Worm (Caenorhabditis elegans) whole organism, L4 larva: ENCODE measurements around the gene haly-1.

Experiments used
- F10B5.3 ChIP-seq: sonication (generic microtip); optimal IDR thresholded peaks from 2 replicates; lab custom pipeline; 2016; ENCODE audit warnings: mild to moderate bottlenecking, missing genetic modification characterization, missing compliant biosample characterization
- F37D6.2 ChIP-seq: sonication (generic microtip); optimal IDR thresholded peaks from 2 replicates; lab custom pipeline; 2016; ENCODE audit warnings: mild to moderate bottlenecking, missing genetic modification characterization, missing compliant biosample characterization
- F44E2.7 ChIP-seq: fragments of 200-800 bp; sonication (Bioruptor generic); IDR thresholded peaks from 2 replicates; pipeline ENCODE4 v2.1.2; 2022; ENCODE audit warnings: missing genetic modification characterization, missing compliant biosample characterization
- F49E8.2 ChIP-seq: sonication (generic microtip); optimal IDR thresholded peaks from 2 replicates; lab custom pipeline; 2016; ENCODE audit warnings: missing compliant biosample characterization, mild to moderate bottlenecking, missing genetic modification characterization, borderline replicate concordance
- R02D3.7 ChIP-seq: fragments of 150-350 bp; sonication (generic microtip); optimal IDR thresholded peaks from 3 replicates; lab custom pipeline; 2014; ENCODE audit warnings: missing biosample characterization, missing genetic modification characterization
- T20F7.1 ChIP-seq: fragments of 200-800 bp; sonication (Bioruptor generic); optimal IDR thresholded peaks from 2 replicates; lab custom pipeline; 2018; ENCODE audit warnings: mild to moderate bottlenecking, missing genetic modification characterization, missing compliant biosample characterization
- T26A8.4 ChIP-seq: fragments of 200-800 bp; sonication (Bioruptor generic); IDR thresholded peaks from 2 replicates; pipeline ENCODE4 v1.3.6; 2022; ENCODE audit warnings: missing genetic modification characterization, missing compliant biosample characterization
- Y5F2A.4 ChIP-seq: fragments of 200-800 bp; sonication (Bioruptor generic); optimal IDR thresholded peaks from 2 replicates; lab custom pipeline; 2018; ENCODE audit warnings: mild to moderate bottlenecking, missing genetic modification characterization, missing compliant biosample characterization
- Y75B8A.6 ChIP-seq: fragments of 200-800 bp; sonication (Bioruptor generic); IDR thresholded peaks from 2 replicates; pipeline ENCODE4 v1.3.6; 2022; ENCODE audit warnings: missing genetic modification reagents, missing genetic modification characterization, missing compliant biosample characterization
- arid-1 ChIP-seq: fragments of 200-800 bp; sonication (Bioruptor generic); conservative IDR thresholded peaks from 2 replicates; pipeline ENCODE4 v1.3.6; 2022; ENCODE audit warnings: missing genetic modification reagents, missing genetic modification characterization, missing compliant biosample characterization
- attf-4 ChIP-seq: sonication (generic microtip); optimal IDR thresholded peaks from 3 replicates; lab custom pipeline; 2017; ENCODE audit warnings: missing biosample characterization, missing genetic modification characterization
- ceh-32 ChIP-seq: sonication (generic microtip); optimal IDR thresholded peaks from 2 replicates; lab custom pipeline; 2016; ENCODE audit warnings: mild to moderate bottlenecking, missing genetic modification characterization, missing compliant biosample characterization; ENCODE audit not compliant: poor library complexity
- ces-1 ChIP-seq: fragments of 150-350 bp; sonication (generic microtip); optimal IDR thresholded peaks from 4 replicates; lab custom pipeline; 2014; ENCODE audit warnings: missing biosample characterization, missing genetic modification reagents, missing genetic modification characterization
- daf-8 ChIP-seq: fragments of 200-800 bp; sonication (Bioruptor generic); IDR thresholded peaks from 2 replicates; pipeline ENCODE4 v1.3.6; 2022; ENCODE audit warnings: missing genetic modification characterization, missing compliant biosample characterization
- dmd-8 ChIP-seq: fragments of 200-800 bp; sonication (Bioruptor generic); IDR thresholded peaks from 2 replicates; pipeline ENCODE4 v1.3.6; 2022; ENCODE audit warnings: missing genetic modification characterization, missing compliant biosample characterization
- dpl-1 ChIP-seq: fragments of 150-350 bp; optimal IDR thresholded peaks from 2 replicates; lab custom pipeline; 2014; ENCODE audit warnings: missing biosample characterization, missing genetic modification reagents, missing genetic modification characterization
- duxl-1 ChIP-seq: sonication (generic microtip); optimal IDR thresholded peaks from 2 replicates; lab custom pipeline; 2016; ENCODE audit warnings: mild to moderate bottlenecking, missing genetic modification characterization, moderate library complexity, missing compliant biosample characterization; ENCODE audit not compliant: poor library complexity
- egl-43 ChIP-seq: fragments of 200-800 bp; sonication (Bioruptor generic); IDR thresholded peaks from 2 replicates; pipeline ENCODE4 v1.3.6; 2022; ENCODE audit warnings: missing genetic modification reagents, missing genetic modification characterization, missing compliant biosample characterization
- fos-1 ChIP-seq: fragments of 150-350 bp; optimal IDR thresholded peaks from 2 replicates; lab custom pipeline; 2014; ENCODE audit warnings: missing biosample characterization, missing genetic modification characterization
- hlh-11 ChIP-seq: fragments of 200-800 bp; sonication (Bioruptor generic); optimal IDR thresholded peaks from 2 replicates; lab custom pipeline; 2018; ENCODE audit warnings: mild to moderate bottlenecking, missing genetic modification characterization, missing compliant biosample characterization
- lim-7 ChIP-seq: fragments of 200-800 bp; sonication (Bioruptor generic); IDR thresholded peaks from 2 replicates; pipeline ENCODE4 v1.3.6; 2022; ENCODE audit warnings: missing genetic modification characterization, missing compliant biosample characterization
- lin-13 ChIP-seq: fragments of 150-350 bp; optimal IDR thresholded peaks from 2 replicates; lab custom pipeline; 2014; ENCODE audit warnings: missing biosample characterization, missing genetic modification reagents, missing genetic modification characterization
- lin-15B ChIP-seq: fragments of 150-350 bp; sonication (generic microtip); optimal IDR thresholded peaks from 3 replicates; lab custom pipeline; 2014; ENCODE audit warnings: missing biosample characterization, missing genetic modification characterization
- lin-38 ChIP-seq: fragments of 200-800 bp; sonication (Bioruptor generic); IDR thresholded peaks from 2 replicates; pipeline ENCODE4 v1.3.6; 2022; ENCODE audit warnings: missing genetic modification reagents, missing genetic modification characterization, missing compliant biosample characterization
- madf-5 ChIP-seq, 2 experiments: fragments of 200-800 bp; sonication (Bioruptor generic); IDR thresholded peaks; 2 replicates each; pipeline ENCODE4 v1.3.6; 2022; ENCODE audit warnings: missing compliant biosample characterization in 2 of 2, missing genetic modification characterization in 2 of 2
- mdl-1 ChIP-seq, 2 experiments: fragments of 150-350 bp in 1 of 2; sonication (generic microtip) in 1 of 2; optimal IDR thresholded peaks; 2 replicates each; lab custom pipeline; 2014 to 2017; ENCODE audit warnings: missing biosample characterization in 2 of 2, missing genetic modification characterization in 2 of 2
- mep-1 ChIP-seq: fragments of 150-350 bp; sonication (generic microtip); optimal IDR thresholded peaks from 3 replicates; lab custom pipeline; 2014; ENCODE audit warnings: missing biosample characterization, missing genetic modification characterization
- mes-2 ChIP-seq: sonication (generic microtip); optimal IDR thresholded peaks from 2 replicates; lab custom pipeline; 2016; ENCODE audit warnings: missing genotype, mild to moderate bottlenecking, missing genetic modification characterization, missing compliant biosample characterization; ENCODE audit not compliant: poor library complexity, severe bottlenecking
- mxl-2 ChIP-seq: fragments of 200-800 bp; sonication (Bioruptor generic); conservative IDR thresholded peaks from 2 replicates; pipeline ENCODE4 v1.3.6; 2022; ENCODE audit warnings: missing genetic modification reagents, missing genetic modification characterization, missing compliant biosample characterization
- nhr-10 ChIP-seq: fragments of 150-350 bp; optimal IDR thresholded peaks from 2 replicates; lab custom pipeline; 2014; ENCODE audit warnings: missing biosample characterization, missing genetic modification characterization
- nhr-102 ChIP-seq: sonication (generic microtip); optimal IDR thresholded peaks from 2 replicates; lab custom pipeline; 2016; ENCODE audit warnings: mild to moderate bottlenecking, missing genetic modification characterization, moderate library complexity, missing compliant biosample characterization
- nhr-11 ChIP-seq: fragments of 150-350 bp; optimal IDR thresholded peaks from 2 replicates; lab custom pipeline; 2014; ENCODE audit warnings: missing biosample characterization, missing genetic modification characterization
- nhr-25 ChIP-seq: sonication (generic microtip); optimal IDR thresholded peaks from 2 replicates; lab custom pipeline; 2017; ENCODE audit warnings: missing genetic modification characterization, mild to moderate bottlenecking, missing compliant biosample characterization, antibody characterized with exemption, moderate library complexity, borderline replicate concordance; ENCODE audit not compliant: insufficient read depth
- nhr-41 ChIP-seq: fragments of 200-800 bp; sonication (Bioruptor generic); IDR thresholded peaks from 2 replicates; pipeline ENCODE4 v1.3.6; 2022; ENCODE audit warnings: missing genetic modification reagents, missing genetic modification characterization, missing compliant biosample characterization
- nhr-76 ChIP-seq: fragments of 150-350 bp; optimal IDR thresholded peaks from 2 replicates; lab custom pipeline; 2014; ENCODE audit warnings: missing biosample characterization, missing genetic modification characterization
- nhr-77 ChIP-seq: fragments of 150-350 bp; optimal IDR thresholded peaks from 2 replicates; lab custom pipeline; 2014; ENCODE audit warnings: missing biosample characterization, missing genetic modification characterization
- php-3 ChIP-seq: fragments of 200-800 bp; sonication (Bioruptor generic); IDR thresholded peaks from 2 replicates; pipeline ENCODE4 v1.3.6; 2022; ENCODE audit warnings: missing genetic modification reagents, missing genetic modification characterization, missing compliant biosample characterization
- rbr-2 ChIP-seq: sonication (generic microtip); optimal IDR thresholded peaks from 2 replicates; lab custom pipeline; 2016; ENCODE audit warnings: missing genotype, missing genetic modification characterization, missing compliant biosample characterization
- set-16 ChIP-seq: fragments of 200-800 bp; sonication (Bioruptor generic); IDR thresholded peaks from 2 replicates; pipeline ENCODE4 v1.3.6; 2022; ENCODE audit warnings: missing genetic modification reagents, missing genetic modification characterization, missing compliant biosample characterization
- snpc-1.2 ChIP-seq: fragments of 200-800 bp; sonication (Bioruptor generic); IDR thresholded peaks from 2 replicates; pipeline ENCODE4 v1.3.6; 2022; ENCODE audit warnings: missing genetic modification reagents, missing genetic modification characterization, missing compliant biosample characterization
- snpc-4 ChIP-seq: fragments of 150-350 bp; optimal IDR thresholded peaks from 2 replicates; lab custom pipeline; 2014; ENCODE audit warnings: missing biosample characterization, missing genetic modification characterization
- unc-39 ChIP-seq: sonication (generic microtip); optimal IDR thresholded peaks from 2 replicates; lab custom pipeline; 2017; ENCODE audit warnings: missing biosample characterization, missing genetic modification characterization
- unc-62 ChIP-seq, 3 experiments: fragments of 150-350 bp in 1 of 3; sonication (generic microtip); optimal IDR thresholded peaks in 2 of 3; peaks in 1 of 3; 1 replicate in 1 of 3; 2 replicates in 2 of 3; lab custom pipeline; 2014 to 2017; ENCODE audit warnings: missing biosample characterization in 3 of 3, missing genetic modification characterization in 3 of 3, missing genetic modification reagents in 3 of 3, missing genotype in 1 of 3
- zfp-3 ChIP-seq: fragments of 200-800 bp; sonication (Bioruptor generic); conservative IDR thresholded peaks from 2 replicates; pipeline ENCODE4 v1.3.6; 2022; ENCODE audit warnings: missing genetic modification reagents, missing genetic modification characterization, missing compliant biosample characterization
- zip-2 ChIP-seq: fragments of 150-350 bp; optimal IDR thresholded peaks from 2 replicates; lab custom pipeline; 2014; ENCODE audit warnings: missing biosample characterization, missing genetic modification characterization
- ztf-11 ChIP-seq: fragments of 150-350 bp; optimal IDR thresholded peaks from 2 replicates; lab custom pipeline; 2014; ENCODE audit warnings: missing biosample characterization, missing genetic modification characterization

haly-1 gene

ce11 chrX:10900952-10901351 lies 4.6 kb upstream of the haly-1 start (continued):
- TF ChIP-seq mxl-2 (GFP tag; lab: Robert Waterston, UW) (no peak), lim-7 (no peak), nhr-77 (peak; percentile 49), nhr-76 (tag; lab: Kevin White, UChicago) (no peak), lin-15B (tag; lab: Kevin White, UChicago) (no peak), snpc-4 (tag; lab: Kevin White, UChicago) (no peak), F49E8.2 (tag; lab: Kevin White, UChicago) (no peak), F44E2.7 (GFP tag; lab: Robert Waterston, UW) (no peak), snpc-1.2 (GFP tag; lab: Robert Waterston, UW) (no peak), rbr-2 (tag; lab: Kevin White, UChicago) (peak; percentile 66), nhr-102 (no peak), dmd-8 (GFP tag; lab: Robert Waterston, UW) (no peak), T26A8.4 (no peak), Y75B8A.6 (GFP tag; lab: Robert Waterston, UW) (no peak), duxl-1 (tag; lab: Kevin White, UChicago) (no peak), unc-39 (tag; lab: Kevin White, UChicago) (no peak), hlh-11 (peak; percentile 80), fos-1 (tag; lab: Kevin White, UChicago) (no peak), php-3 (GFP tag; lab: Robert Waterston, UW) (0 out of 2 replicates have a peak, but pooled peaks have one; percentile 22), arid-1 (GFP tag; lab: Robert Waterston, UW) (no peak)
- TF ChIP-seq, all 104 proteins: peak for 23

- TF ChIP-seq nhr-41 (GFP tag; lab: Robert Waterston, UW) (no peak), egl-43 (GFP tag; lab: Robert Waterston, UW) (no peak), rbr-2 (tag; lab: Kevin White, UChicago) (peak; percentile 62), ces-1 (GFP tag; lab: Kevin White, UChicago) (no peak), mep-1 (tag; lab: Kevin White, UChicago) (peak; percentile 39), lin-38 (GFP tag; lab: Robert Waterston, UW) (no peak), nhr-10 (no peak), nhr-11 (tag; lab: Kevin White, UChicago) (no peak), mes-2 (tag; lab: Kevin White, UChicago) (peak; percentile 50), F10B5.3 (no peak), Y5F2A.4 (GFP tag; lab: Kevin White, UChicago) (no peak), dmd-8 (GFP tag; lab: Robert Waterston, UW) (no peak), duxl-1 (tag; lab: Kevin White, UChicago) (no peak), mdl-1 (tag; optimal IDR thresholded peaks at IDR 0.05; lab: Kevin White, UChicago) (peak in 1 of 2 experiments; percentile 31), hlh-11 (peak; percentile 56), ceh-32 (no peak), R02D3.7 (tag; lab: Kevin White, UChicago) (no peak), Y75B8A.6 (GFP tag; lab: Robert Waterston, UW) (no peak), set-16 (no peak), unc-39 (tag; lab: Kevin White, UChicago) (no peak), zip-2 (tag; lab: Kevin White, UChicago) (no peak), T20F7.1 (GFP tag; lab: Kevin White, UChicago) (no peak), nhr-77 (no peak), attf-4 (tag; lab: Kevin White, UChicago) (no peak), lin-13 (GFP tag; lab: Kevin White, UChicago) (peak; percentile 5), nhr-25 (tag; lab: Kevin White, UChicago) (no peak), zfp-3 (GFP tag; lab: Robert Waterston, UW) (no peak), fos-1 (tag; lab: Kevin White, UChicago) (no peak), nhr-76 (tag; lab: Kevin White, UChicago) (no peak), F37D6.2 (tag; lab: Kevin White, UChicago) (no peak), arid-1 (GFP tag; lab: Robert Waterston, UW) (no peak), ztf-11 (tag; lab: Kevin White, UChicago) (no peak), dpl-1 (no peak), lin-15B (tag; lab: Kevin White, UChicago) (no peak), snpc-4 (tag; lab: Kevin White, UChicago) (no peak), daf-8 (GFP tag; lab: Robert Waterston, UW) (no peak), unc-62 (GFP tag; optimal IDR thresholded peaks at IDR 0.05 in 1 of 2; lab: Kevin White, UChicago) (peak in 1 of 2 experiments; percentile 71), unc-62 (tag; optimal IDR thresholded peaks at IDR 0.05; lab: Kevin White, UChicago) (no peak), madf-5 (GFP tag; IDR thresholded peaks at IDR 0.05; lab: Robert Waterston, UW) (no peak)
Observed at ce11 chrX:10900079-10900724, 3.8 kb upstream of the haly-1 start, which contains the start of gene suca-1. suca-1 (minus strand) TSS chrX:10900114.
